Worm (Caenorhabditis elegans): ENCODE measurements around the gene sna-3.

- TF ChIP-seq ztf-11 (tag; optimal IDR thresholded peaks at IDR 0.05), result no peak
- TF ChIP-seq ama-1 (optimal IDR thresholded peaks at IDR 0.05), result no peak
- TF ChIP-seq mdl-1 (tag; optimal IDR thresholded peaks at IDR 0.05), result no peak
- no peak for TF ChIP-seq ceh-82 (tag; optimal IDR thresholded peaks at IDR 0.05)
- no peak for TF ChIP-seq nhr-77 (tag; optimal IDR thresholded peaks at IDR 0.05)
- no peak for TF ChIP-seq ztf-4 (tag; optimal IDR thresholded peaks at IDR 0.05)
Measured at ce11 chrIII:6254737-6255136, 48.7 kb upstream of the sna-3 start, which contains the start of gene srg-8.
